Fruit fly (Drosophila melanogaster) whole organism, prepupa: ENCODE measurements around the gene Sos.

Experiments used
- Blimp-1 ChIP-seq: fragments of 200-800 bp; sonication (Bioruptor generic); optimal IDR thresholded peaks from 3 replicates; lab custom pipeline; 2017; ENCODE audit warnings: missing biosample characterization, missing genetic modification characterization, mild to moderate bottlenecking, moderate library complexity, missing genetic modification reagents
- CG11294 ChIP-seq: fragments of 200-800 bp; sonication (Bioruptor generic); IDR thresholded peaks from 2 replicates; pipeline ENCODE4 v1.3.6; 2022; ENCODE audit warnings: missing biosample characterization, missing genetic modification characterization
- CG11902 ChIP-seq: fragments of 200-800 bp; sonication (Bioruptor generic); optimal IDR thresholded peaks from 3 replicates; lab custom pipeline; 2016; ENCODE audit warnings: missing biosample characterization, missing genetic modification characterization
- CG16779 ChIP-seq: fragments of 200-800 bp; sonication (Bioruptor generic); optimal IDR thresholded peaks from 3 replicates; lab custom pipeline; 2017; ENCODE audit warnings: missing biosample characterization, mild to moderate bottlenecking, missing genetic modification characterization
- CG6163 ChIP-seq: fragments of 200-800 bp; sonication (Bioruptor generic); IDR thresholded peaks from 3 replicates; pipeline ENCODE4 v1.3.6; 2022; ENCODE audit warnings: missing biosample characterization, missing genetic modification characterization
- CG6792 ChIP-seq: fragments of 200-800 bp; sonication (Bioruptor generic); optimal IDR thresholded peaks from 3 replicates; lab custom pipeline; 2016; ENCODE audit warnings: missing biosample characterization, missing genetic modification characterization
- CG8119 ChIP-seq: fragments of 200-800 bp; sonication (Bioruptor generic); IDR thresholded peaks from 3 replicates; pipeline ENCODE4 v1.3.6; 2022; ENCODE audit warnings: missing biosample characterization, missing genetic modification characterization
- CG8632 ChIP-seq: fragments of 200-800 bp; sonication (Bioruptor generic); optimal IDR thresholded peaks from 3 replicates; lab custom pipeline; 2016; ENCODE audit warnings: missing biosample characterization, missing genetic modification characterization
- Lpt ChIP-seq: fragments of 200-800 bp; sonication (Bioruptor generic); optimal IDR thresholded peaks from 3 replicates; lab custom pipeline; 2016; ENCODE audit warnings: missing biosample characterization, missing genetic modification characterization
- dac ChIP-seq: fragments of 200-800 bp; sonication (Bioruptor generic); optimal IDR thresholded peaks from 2 replicates; lab custom pipeline; 2017; ENCODE audit warnings: missing biosample characterization, mild to moderate bottlenecking, missing genetic modification characterization
- eg ChIP-seq: fragments of 200-800 bp; sonication (Bioruptor generic); IDR thresholded peaks from 3 replicates; pipeline ENCODE4 v1.3.6; 2022; ENCODE audit warnings: missing biosample characterization, missing genetic modification characterization
- net ChIP-seq: fragments of 200-800 bp; sonication (Bioruptor generic); optimal IDR thresholded peaks from 3 replicates; lab custom pipeline; 2016; ENCODE audit warnings: missing biosample characterization, missing genetic modification characterization
- spab ChIP-seq: fragments of 200-800 bp; sonication (Bioruptor generic); optimal IDR thresholded peaks from 2 replicates; lab custom pipeline; 2017; ENCODE audit warnings: missing biosample characterization, mild to moderate bottlenecking, missing genetic modification characterization, missing genetic modification reagents

DNA sequence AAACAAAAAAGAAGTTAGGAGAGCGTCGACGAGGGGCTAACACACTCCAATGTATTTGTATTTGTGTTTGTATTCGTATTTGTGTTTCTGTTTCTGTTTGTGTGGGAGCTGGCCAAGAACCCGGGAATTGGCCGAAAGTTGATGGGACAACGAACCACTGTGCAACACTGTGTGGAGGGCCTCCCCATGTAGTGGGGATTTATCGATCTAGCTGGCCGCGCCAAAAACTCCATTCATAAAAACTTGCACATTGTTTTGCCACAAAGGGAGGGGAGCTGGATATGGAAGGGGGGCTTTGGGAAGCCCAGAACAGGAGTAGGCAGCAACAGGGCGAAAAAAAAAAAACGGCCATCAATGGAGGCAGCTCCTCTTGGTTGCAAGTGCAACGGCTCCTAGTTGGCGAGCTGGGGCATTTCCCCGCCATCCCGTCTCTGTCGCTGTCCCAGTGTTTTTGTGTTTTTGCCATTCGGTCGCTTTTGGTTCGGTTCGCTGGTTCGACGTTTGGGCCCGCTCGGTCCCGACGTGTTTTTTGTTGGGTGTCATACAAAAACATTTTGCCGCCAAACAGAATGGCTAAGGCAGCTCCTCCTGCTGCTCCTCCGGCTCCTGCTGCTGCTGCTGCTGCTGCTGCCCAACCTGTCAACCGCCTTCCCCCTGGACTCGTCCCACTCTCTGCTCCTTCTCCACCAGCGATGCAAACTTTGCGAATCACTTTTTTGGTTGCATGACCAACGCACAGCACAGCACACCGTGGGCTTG is 36.5 kb upstream of the Sos start:
- TF ChIP-seq CG11294 (GFP tag; lab: Robert Waterston, UW), result no peak
- TF ChIP-seq CG11902, result no peak
- no peak for TF ChIP-seq CG6792 (GFP tag; lab: Kevin White, UChicago)
- no peak for TF ChIP-seq CG8632
- TF ChIP-seq eg, result no peak
- no peak for TF ChIP-seq CG16779 (tag; lab: Kevin White, UChicago)
- TF ChIP-seq CG8119, result no peak
- TF ChIP-seq Blimp-1 (GFP tag; lab: Kevin White, UChicago), result no peak
- TF ChIP-seq CG6163 (GFP tag; lab: Robert Waterston, UW), result peak; percentile 47; the same call in 1 of the 3 replicates
- TF ChIP-seq spab (GFP tag; lab: Kevin White, UChicago), result no peak
- peak; percentile 11 for TF ChIP-seq Lpt
- TF ChIP-seq net, result no peak
- no peak for TF ChIP-seq dac (GFP tag; lab: Kevin White, UChicago)
